Fruit fly (Drosophila melanogaster): Measurements from ENCODE around the gene CG10300.
A peak's percentile ranks its signal among the peaks of the same experiment; 100 is the strongest.

The CG10300 gene

DNA sequence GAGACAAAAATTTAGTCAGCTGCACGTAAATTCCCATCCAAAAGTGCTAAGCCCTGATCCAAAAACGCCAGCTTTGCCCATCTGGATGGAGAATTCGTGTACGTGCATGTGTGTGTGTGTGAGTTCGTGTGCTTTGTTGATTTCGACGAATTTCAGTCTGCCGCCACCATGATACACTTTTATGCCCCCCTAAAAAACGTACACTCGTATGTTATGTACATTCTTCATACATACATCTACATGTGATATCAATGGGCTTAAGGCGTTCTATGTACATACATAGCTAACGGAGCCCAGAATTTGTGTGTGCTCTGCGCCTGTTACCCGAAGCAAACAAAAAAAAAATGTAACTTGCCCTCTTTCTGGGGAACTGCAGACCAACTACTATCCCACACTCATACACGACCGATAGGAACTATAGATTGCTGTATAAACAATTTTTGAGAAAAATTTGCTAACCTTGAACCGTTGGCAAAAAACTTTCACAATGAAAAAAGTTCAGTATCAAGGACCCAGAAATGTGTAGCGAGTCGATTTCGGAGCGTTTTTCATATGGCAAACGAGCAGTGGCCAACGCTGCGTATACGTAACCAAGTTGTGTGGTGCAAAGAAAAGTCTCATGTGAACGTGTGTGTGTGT, 14.5 kb downstream of the CG10300 start:
- TF ChIP-seq CG12768 (GFP tag; optimal IDR thresholded peaks at IDR 0.05), result peak; percentile 32
- no peak for TF ChIP-seq CG11617 (GFP tag; optimal IDR thresholded peaks at IDR 0.05)

DNA sequence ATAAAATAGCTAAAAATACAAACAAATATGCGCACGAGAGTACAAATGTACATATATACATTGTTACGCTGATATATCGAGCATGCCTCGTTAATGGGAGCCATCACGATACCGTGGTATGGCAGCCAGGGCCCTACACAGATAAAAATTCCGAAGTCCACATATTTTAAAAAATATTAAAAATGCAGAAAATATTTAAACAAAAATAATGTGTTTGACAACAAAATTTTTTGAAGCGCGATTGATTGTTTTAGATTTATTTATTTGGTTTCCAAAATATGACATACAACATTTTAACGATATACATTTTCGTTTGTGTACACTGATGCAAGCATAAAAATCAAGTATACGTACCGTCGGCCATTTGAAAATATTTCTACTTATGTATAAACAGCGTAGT, 15.4 kb downstream of the CG10300 start:
- TF ChIP-seq CG7045 (GFP tag; optimal IDR thresholded peaks at IDR 0.05) (peak; percentile 78), cic (GFP tag; optimal IDR thresholded peaks at IDR 0.05) (no peak), Mnt (GFP tag; optimal IDR thresholded peaks at IDR 0.05) (peak; percentile 25), CG1620 (GFP tag; optimal IDR thresholded peaks at IDR 0.05) (no peak), CG5204 (GFP tag; optimal IDR thresholded peaks at IDR 0.05) (peak; percentile 66), pad (GFP tag; optimal IDR thresholded peaks at IDR 0.05) (peak; percentile 22), CG14711 (tag; optimal IDR thresholded peaks at IDR 0.05) (peak; percentile 79), Clk (GFP tag; optimal IDR thresholded peaks at IDR 0.05) (no peak), CG12768 (GFP tag; optimal IDR thresholded peaks at IDR 0.05) (peak; percentile 49), kay (GFP tag; ENCODE audit: borderline replicate concordance) (peak; percentile 88), ovo (GFP tag; optimal IDR thresholded peaks at IDR 0.05) (no peak), CG7101 (tag; optimal IDR thresholded peaks at IDR 0.05) (peak; percentile 76), Hr96 (GFP tag; optimal IDR thresholded peaks at IDR 0.05) (peak; percentile 4), bab1 (GFP tag; optimal IDR thresholded peaks at IDR 0.05) (peak; percentile 20), CG33017 (tag; optimal IDR thresholded peaks at IDR 0.05) (peak; percentile 87), CG11617 (GFP tag; optimal IDR thresholded peaks at IDR 0.05) (peak; percentile 69), toe (GFP tag; optimal IDR thresholded peaks at IDR 0.05) (peak; percentile 67), cnc (optimal IDR thresholded peaks at IDR 0.05) (no peak), Crg-1 (GFP tag; optimal IDR thresholded peaks at IDR 0.05) (no peak), tj (GFP tag; optimal IDR thresholded peaks at IDR 0.05) (peak; percentile 13)

DNA sequence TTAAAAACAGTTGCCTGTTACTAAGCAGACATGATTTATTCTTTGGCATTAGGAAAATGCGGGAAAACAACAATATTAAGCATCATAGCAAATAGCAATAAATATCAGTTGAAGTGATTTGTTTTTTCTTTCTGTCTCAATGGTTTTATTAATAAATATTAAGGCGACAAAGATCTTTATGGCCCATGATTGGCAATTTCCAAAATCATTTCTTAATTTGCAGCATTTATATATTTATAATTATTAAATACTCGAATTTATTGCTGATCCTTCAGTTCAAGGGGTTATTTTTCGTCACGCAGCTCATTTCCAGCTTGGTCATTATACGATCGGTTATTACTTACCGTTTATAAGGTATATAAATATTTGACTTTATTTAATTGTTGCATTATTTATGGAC, 16.3 kb downstream of the CG10300 start:
- TF ChIP-seq pad (GFP tag; optimal IDR thresholded peaks at IDR 0.05), result no peak
- TF ChIP-seq Mnt (GFP tag; optimal IDR thresholded peaks at IDR 0.05), result no peak
- TF ChIP-seq ovo (GFP tag; optimal IDR thresholded peaks at IDR 0.05), result no peak
- no peak for TF ChIP-seq CG11617 (GFP tag; optimal IDR thresholded peaks at IDR 0.05)
- TF ChIP-seq CG1620 (GFP tag; optimal IDR thresholded peaks at IDR 0.05), result no peak
- TF ChIP-seq kay (GFP tag; ENCODE audit: borderline replicate concordance), result no peak
- TF ChIP-seq CG14711 (tag; optimal IDR thresholded peaks at IDR 0.05), result no peak
- no peak for TF ChIP-seq CG5204 (GFP tag; optimal IDR thresholded peaks at IDR 0.05)
- TF ChIP-seq toe (GFP tag; optimal IDR thresholded peaks at IDR 0.05), result no peak
- TF ChIP-seq Crg-1 (GFP tag; optimal IDR thresholded peaks at IDR 0.05), result no peak

DNA sequence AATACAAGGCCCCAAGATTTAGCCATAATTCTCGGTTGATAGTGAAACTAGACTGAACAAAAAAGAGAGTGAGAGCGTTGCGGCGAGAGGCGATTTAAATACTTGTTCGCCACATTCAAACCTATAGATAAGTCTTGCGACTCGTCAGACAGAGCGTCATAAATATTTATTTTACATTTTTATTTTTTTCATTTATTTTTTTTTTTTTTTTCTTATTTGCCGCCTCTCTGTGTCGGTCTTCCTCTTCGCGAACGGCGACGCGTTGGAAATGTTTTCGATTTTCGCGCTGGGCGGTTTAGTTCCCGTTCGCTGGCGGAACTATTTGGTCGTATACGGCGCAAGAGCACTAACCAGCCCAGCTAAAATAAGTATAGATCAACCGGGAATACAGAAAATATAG, 16.8 kb downstream of the CG10300 start:
- TF ChIP-seq CG14711 (tag; optimal IDR thresholded peaks at IDR 0.05), result no peak
- peak; percentile 16 for TF ChIP-seq CG5204 (GFP tag; optimal IDR thresholded peaks at IDR 0.05)
- TF ChIP-seq cic (GFP tag; optimal IDR thresholded peaks at IDR 0.05), result peak; percentile 85
- no peak for TF ChIP-seq CG1620 (GFP tag; optimal IDR thresholded peaks at IDR 0.05)
- no peak for TF ChIP-seq CG7045 (GFP tag; optimal IDR thresholded peaks at IDR 0.05)
- TF ChIP-seq bab1 (GFP tag; optimal IDR thresholded peaks at IDR 0.05), result no peak
- peak; percentile 79 for TF ChIP-seq CG12768 (GFP tag; optimal IDR thresholded peaks at IDR 0.05)
- TF ChIP-seq Hr96 (GFP tag; optimal IDR thresholded peaks at IDR 0.05), result no peak
- peak; percentile 24 for TF ChIP-seq ovo (GFP tag; optimal IDR thresholded peaks at IDR 0.05)
- peak; percentile 96 for TF ChIP-seq kay (GFP tag; ENCODE audit: borderline replicate concordance)
- no peak for TF ChIP-seq Clk (GFP tag; optimal IDR thresholded peaks at IDR 0.05)
- TF ChIP-seq CG7101 (tag; optimal IDR thresholded peaks at IDR 0.05), result peak; percentile 26
- TF ChIP-seq pad (GFP tag; optimal IDR thresholded peaks at IDR 0.05), result no peak
- no peak for TF ChIP-seq cnc (optimal IDR thresholded peaks at IDR 0.05)
- no peak for TF ChIP-seq Crg-1 (GFP tag; optimal IDR thresholded peaks at IDR 0.05)
- TF ChIP-seq CG33017 (tag; optimal IDR thresholded peaks at IDR 0.05), result peak; percentile 53
- TF ChIP-seq Mnt (GFP tag; optimal IDR thresholded peaks at IDR 0.05), result peak; percentile 62
- TF ChIP-seq tj (GFP tag; optimal IDR thresholded peaks at IDR 0.05), result peak; percentile 22
- TF ChIP-seq CG11617 (GFP tag; optimal IDR thresholded peaks at IDR 0.05), result no peak

DNA sequence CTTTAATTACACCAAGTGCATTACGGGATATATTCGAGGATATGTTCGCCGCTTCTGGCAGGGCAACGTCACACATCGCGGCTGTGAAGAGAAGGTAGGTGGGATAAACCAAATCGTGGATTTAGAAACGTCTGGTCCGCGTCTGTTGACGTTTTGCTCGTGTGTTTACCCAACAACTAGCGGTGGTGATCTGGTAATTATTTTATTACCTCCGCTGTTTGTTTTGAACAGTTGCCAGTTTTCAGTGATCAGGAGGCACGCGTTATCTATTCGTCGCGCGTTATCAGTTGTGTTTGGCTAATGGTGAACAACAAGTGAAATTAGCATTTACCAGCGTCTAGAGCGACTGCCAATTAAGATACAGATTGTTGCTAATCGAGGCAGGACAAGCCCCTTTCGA, 17.7 kb downstream of the CG10300 start:
- TF ChIP-seq pad (GFP tag; optimal IDR thresholded peaks at IDR 0.05), result peak; percentile 42
- TF ChIP-seq toe (GFP tag; optimal IDR thresholded peaks at IDR 0.05), result peak; percentile 7
- no peak for TF ChIP-seq Hr96 (GFP tag; optimal IDR thresholded peaks at IDR 0.05)
- no peak for TF ChIP-seq bab1 (GFP tag; optimal IDR thresholded peaks at IDR 0.05)
- peak; percentile 37 for TF ChIP-seq CG11617 (GFP tag; optimal IDR thresholded peaks at IDR 0.05)
- TF ChIP-seq Mnt (GFP tag; optimal IDR thresholded peaks at IDR 0.05), result peak; percentile 61
- TF ChIP-seq Crg-1 (GFP tag; optimal IDR thresholded peaks at IDR 0.05), result peak; percentile 77
- TF ChIP-seq CG1620 (GFP tag; optimal IDR thresholded peaks at IDR 0.05), result no peak
- TF ChIP-seq CG7045 (GFP tag; optimal IDR thresholded peaks at IDR 0.05), result peak; percentile 74
- no peak for TF ChIP-seq CG5204 (GFP tag; optimal IDR thresholded peaks at IDR 0.05)
- no peak for TF ChIP-seq tj (GFP tag; optimal IDR thresholded peaks at IDR 0.05)
- TF ChIP-seq CG14711 (tag; optimal IDR thresholded peaks at IDR 0.05), result peak; percentile 37
- peak; percentile 71 for TF ChIP-seq CG7101 (tag; optimal IDR thresholded peaks at IDR 0.05)
- peak; percentile 23 for TF ChIP-seq Clk (GFP tag; optimal IDR thresholded peaks at IDR 0.05)
- TF ChIP-seq kay (GFP tag; ENCODE audit: borderline replicate concordance), result peak; percentile 57
- TF ChIP-seq ovo (GFP tag; optimal IDR thresholded peaks at IDR 0.05), result peak; percentile 65
- peak; percentile 77 for TF ChIP-seq CG12768 (GFP tag; optimal IDR thresholded peaks at IDR 0.05)
- peak; percentile 82 for TF ChIP-seq CG33017 (tag; optimal IDR thresholded peaks at IDR 0.05)
- TF ChIP-seq cic (GFP tag; optimal IDR thresholded peaks at IDR 0.05), result peak; percentile 91
- TF ChIP-seq cnc (optimal IDR thresholded peaks at IDR 0.05), result no peak
